Worm (Caenorhabditis elegans) whole organism, late embryonic: Measurements from ENCODE around the gene nhr-98.

Experiments
- K09A11.1 ChIP-seq: sonication (generic microtip); optimal IDR thresholded peaks from 2 replicates; lab custom pipeline; 2017; ENCODE audit warnings: antibody characterized with exemption, mild to moderate bottlenecking, missing genetic modification characterization, missing compliant biosample characterization; ENCODE audit not compliant: insufficient read depth
- ama-1 ChIP-seq: fragments of 150-350 bp; optimal IDR thresholded peaks from 2 replicates; lab custom pipeline; 2014
- ceh-2 ChIP-seq: sonication (generic microtip); optimal IDR thresholded peaks from 2 replicates; lab custom pipeline; 2016; ENCODE audit warnings: missing genotype, missing genetic modification characterization, missing compliant biosample characterization
- dve-1 ChIP-seq: sonication (generic microtip); optimal IDR thresholded peaks from 2 replicates; lab custom pipeline; 2017; ENCODE audit warnings: antibody characterized with exemption, mild to moderate bottlenecking, missing genetic modification characterization, missing compliant biosample characterization
- elt-2 ChIP-seq: sonication (generic microtip); optimal IDR thresholded peaks from 2 replicates; lab custom pipeline; 2016; ENCODE audit warnings: missing genetic modification reagents, missing genetic modification characterization, missing compliant biosample characterization
- mec-3 ChIP-seq: sonication (generic microtip); optimal IDR thresholded peaks from 2 replicates; lab custom pipeline; 2016; ENCODE audit warnings: borderline replicate concordance, missing genetic modification characterization, missing compliant biosample characterization
- pat-9 ChIP-seq: fragments of 200-800 bp; sonication (Bioruptor generic); optimal IDR thresholded peaks from 2 replicates; lab custom pipeline; 2018; ENCODE audit warnings: mild to moderate bottlenecking, missing genetic modification characterization, moderate library complexity, missing compliant biosample characterization
- sox-2 ChIP-seq: fragments of 200-800 bp; sonication (Bioruptor generic); IDR thresholded peaks from 2 replicates; pipeline ENCODE4 v1.3.6; 2022; ENCODE audit warnings: missing genetic modification reagents, missing genetic modification characterization, missing compliant biosample characterization
- tbx-2 ChIP-seq: sonication (generic microtip); optimal IDR thresholded peaks from 2 replicates; lab custom pipeline; 2016; ENCODE audit warnings: missing genetic modification characterization, missing compliant biosample characterization

ce11 chrV:487980-488379, 34.3 kb downstream of the nhr-98 start:
- TF ChIP-seq ceh-2 (tag; lab: Kevin White, UChicago) (no peak), elt-2 (tag; lab: Kevin White, UChicago) (no peak), tbx-2 (no peak), dve-1 (tag; lab: Kevin White, UChicago) (no peak), mec-3 (tag; lab: Kevin White, UChicago) (no peak), sox-2 (GFP tag; lab: Robert Waterston, UW) (no peak), K09A11.1 (tag; lab: Kevin White, UChicago) (no peak), ama-1 (no peak), pat-9 (no peak)
